Worm (Caenorhabditis elegans): Measurements from ENCODE around the gene M163.9.

Gene M163.9

DNA sequence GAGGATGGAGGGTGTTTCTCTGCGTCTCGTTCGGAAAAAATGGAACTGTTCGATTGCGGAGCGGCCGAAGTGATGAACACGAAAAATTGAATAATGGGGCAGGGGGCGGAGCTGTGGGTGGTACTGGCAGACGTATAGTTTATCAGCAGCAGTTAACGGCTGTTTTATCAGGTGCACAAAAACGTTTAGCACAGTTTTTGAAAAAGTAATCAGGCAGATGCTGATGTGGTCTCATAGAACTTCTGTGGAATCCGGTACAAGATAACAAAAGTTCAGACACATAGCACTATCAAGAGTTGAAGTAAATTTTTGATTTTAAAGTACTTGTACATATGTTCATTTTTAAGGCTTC is 35.1 kb downstream of the M163.9 start:
- no peak for TF ChIP-seq aly-2 (tag; optimal IDR thresholded peaks at IDR 0.05)
- peak; percentile 60 for TF ChIP-seq sma-9 (GFP tag; optimal IDR thresholded peaks at IDR 0.05)
- TF ChIP-seq sma-9 (tag; optimal IDR thresholded peaks at IDR 0.05), result no peak
- TF ChIP-seq fos-1 (tag; optimal IDR thresholded peaks at IDR 0.05), result peak; percentile 13
- TF ChIP-seq mab-5 (tag; optimal IDR thresholded peaks at IDR 0.05), result no peak
- peak; percentile 11 for TF ChIP-seq Y55F3AM.14 (GFP tag; optimal IDR thresholded peaks at IDR 0.05)

DNA sequence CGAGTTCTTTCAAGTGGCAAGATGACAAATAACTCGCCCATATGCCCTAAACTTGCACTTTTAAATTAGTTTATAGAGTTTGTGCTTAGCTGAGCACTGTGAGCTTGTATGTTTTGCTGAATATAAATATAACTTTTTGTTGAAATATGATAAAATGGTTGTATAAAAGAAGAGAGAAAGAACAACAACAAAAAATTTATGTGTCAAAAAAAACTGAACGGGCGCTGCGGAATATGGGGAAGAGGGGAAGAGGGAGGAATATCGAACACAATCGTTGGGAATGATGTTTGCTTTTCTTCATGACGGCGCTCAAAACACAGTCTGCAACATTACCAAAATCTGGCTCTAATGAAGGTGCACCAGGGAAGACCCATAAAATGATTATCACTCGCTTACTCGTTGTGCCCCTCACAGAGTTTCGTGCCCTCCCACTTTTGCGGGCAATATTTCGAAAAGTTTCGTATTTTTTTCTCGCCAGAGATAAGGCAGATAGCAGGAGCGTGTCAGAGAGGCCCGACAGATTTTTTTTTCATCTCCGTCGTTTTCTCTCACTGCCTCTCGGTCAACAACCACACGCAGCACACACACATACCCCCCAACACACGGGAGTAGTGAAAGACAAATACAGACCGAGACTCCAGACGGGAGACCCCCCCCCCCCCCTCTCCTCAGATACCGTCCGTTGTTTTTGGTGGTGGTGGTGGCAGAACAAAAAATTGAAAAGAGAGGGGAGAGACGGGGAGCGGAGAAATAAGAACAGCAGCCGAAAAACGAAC is 36.4 kb downstream of the M163.9 start:
- TF ChIP-seq ama-1 (optimal IDR thresholded peaks at IDR 0.05) (no peak), skn-1 (tag; optimal IDR thresholded peaks at IDR 0.05) (no peak), zag-1 (tag; optimal IDR thresholded peaks at IDR 0.05) (no peak), mab-5 (tag; optimal IDR thresholded peaks at IDR 0.05) (no peak), crh-2 (tag; optimal IDR thresholded peaks at IDR 0.05) (peak; percentile 20), elt-3 (tag; optimal IDR thresholded peaks at IDR 0.05) (no peak), peb-1 (tag; optimal IDR thresholded peaks at IDR 0.05) (no peak), mdl-1 (tag; optimal IDR thresholded peaks at IDR 0.05) (no peak), Y55F3AM.14 (GFP tag; optimal IDR thresholded peaks at IDR 0.05) (no peak), lin-39 (tag; optimal IDR thresholded peaks at IDR 0.05) (no peak), snpc-4 (tag; optimal IDR thresholded peaks at IDR 0.05) (no peak), ztf-4 (tag; optimal IDR thresholded peaks at IDR 0.05) (no peak), ceh-16 (tag; optimal IDR thresholded peaks at IDR 0.05) (no peak), nhr-129 (tag; optimal IDR thresholded peaks at IDR 0.05) (peak; percentile 66), nhr-23 (tag; optimal IDR thresholded peaks at IDR 0.05) (no peak), sma-9 (GFP tag; optimal IDR thresholded peaks at IDR 0.05) (peak; percentile 83), sma-9 (tag; optimal IDR thresholded peaks at IDR 0.05) (peak; percentile 5), C34F6.9 (tag; optimal IDR thresholded peaks at IDR 0.05) (peak; percentile 61), lin-11 (tag; optimal IDR thresholded peaks at IDR 0.05) (no peak), ztf-1 (GFP tag; conservative IDR thresholded peaks at IDR 0.05) (no peak), ZK546.5 (tag; optimal IDR thresholded peaks at IDR 0.05) (no peak), mbf-1 (tag; optimal IDR thresholded peaks at IDR 0.05) (no peak), nhr-25 (tag; optimal IDR thresholded peaks at IDR 0.05) (peak; percentile 62), unc-55 (GFP tag; optimal IDR thresholded peaks at IDR 0.05) (no peak), nhr-77 (tag; optimal IDR thresholded peaks at IDR 0.05) (no peak), nhr-12 (tag; optimal IDR thresholded peaks at IDR 0.05) (no peak), unc-62 (GFP tag; optimal IDR thresholded peaks at IDR 0.05) (no peak), ztf-11 (tag; optimal IDR thresholded peaks at IDR 0.05) (no peak), lin-13 (GFP tag; optimal IDR thresholded peaks at IDR 0.05) (no peak), nhr-10 (tag; optimal IDR thresholded peaks at IDR 0.05) (no peak), nhr-237 (tag; optimal IDR thresholded peaks at IDR 0.05) (no peak), lsy-2 (tag; optimal IDR thresholded peaks at IDR 0.05) (peak in 1 of 2 experiments; percentile 30), egl-27 (tag; optimal IDR thresholded peaks at IDR 0.05) (peak; percentile 43), nhr-21 (tag; optimal IDR thresholded peaks at IDR 0.05) (no peak), ceh-82 (tag; optimal IDR thresholded peaks at IDR 0.05) (no peak), gmeb-1 (tag; optimal IDR thresholded peaks at IDR 0.05) (peak; percentile 51), nhr-6 (tag; optimal IDR thresholded peaks at IDR 0.05) (no peak), F13H6.1 (tag; optimal IDR thresholded peaks at IDR 0.05) (peak; percentile 84), aly-2 (tag; optimal IDR thresholded peaks at IDR 0.05) (no peak), sem-4 (tag; optimal IDR thresholded peaks at IDR 0.05) (no peak), sma-3 (GFP tag; optimal IDR thresholded peaks at IDR 0.05) (peak; percentile 24), elt-1 (tag; optimal IDR thresholded peaks at IDR 0.05) (no peak), alr-1 (tag; optimal IDR thresholded peaks at IDR 0.05) (no peak), unc-39 (tag; optimal IDR thresholded peaks at IDR 0.05) (no peak), blmp-1 (tag; optimal IDR thresholded peaks at IDR 0.05; ENCODE audit: insufficient read depth) (peak; percentile 44), dmd-4 (tag; optimal IDR thresholded peaks at IDR 0.05) (no peak), fos-1 (tag; optimal IDR thresholded peaks at IDR 0.05) (peak; percentile 92), R02D3.7 (tag; optimal IDR thresholded peaks at IDR 0.05) (no peak), nhr-11 (tag; optimal IDR thresholded peaks at IDR 0.05) (no peak)
